Fruit fly (Drosophila melanogaster): Measurements from ENCODE around the gene Ndc1.
A peak's percentile ranks its signal among the peaks of the same experiment; 100 is the strongest.

Gene Ndc1

dm6 chr3R:23939921-23940839 lies 16.0 kb downstream of the Ndc1 start (continued):
- TF ChIP-seq Mrtf (GFP tag; IDR thresholded peaks at IDR 0.05): peak; percentile 43; the same call in 1 of the 3 replicates
- TF ChIP-seq CG4707 (GFP tag; optimal IDR thresholded peaks at IDR 0.05): peak; percentile 87
- peak; percentile 87; the same call in 3 of the 4 replicates for TF ChIP-seq chinmo (GFP tag; IDR thresholded peaks at IDR 0.05; ENCODE audit: partially characterized antibody)
- peak; percentile 76 for TF ChIP-seq CG31365 (tag; optimal IDR thresholded peaks at IDR 0.05)
- no peak for TF ChIP-seq yki (optimal IDR thresholded peaks at IDR 0.05)
- peak; percentile 19; the same call in 1 of the 2 replicates for TF ChIP-seq CG3847 (GFP tag; IDR thresholded peaks at IDR 0.05)
- TF ChIP-seq hth (optimal IDR thresholded peaks at IDR 0.05): no peak
- no peak for TF ChIP-seq ab (GFP tag; optimal IDR thresholded peaks at IDR 0.05)
- TF ChIP-seq CG34376 (GFP tag; optimal IDR thresholded peaks at IDR 0.05): peak; percentile 72
- peak in 1 of 3 experiments; percentile 82 for TF ChIP-seq lola (GFP tag; optimal IDR thresholded peaks at IDR 0.05)
- peak; percentile 62; the same call in 1 of the 3 replicates for TF ChIP-seq C15 (GFP tag; IDR thresholded peaks at IDR 0.05)
- peak; percentile 95 for TF ChIP-seq CG1233 (GFP tag; optimal IDR thresholded peaks at IDR 0.05)
- TF ChIP-seq kay (GFP tag; optimal IDR thresholded peaks at IDR 0.05): peak; percentile 59
- peak; percentile 76 for TF ChIP-seq bcd (GFP tag; optimal IDR thresholded peaks at IDR 0.05)
- peak; percentile 39 to 40 for TF ChIP-seq Hr51 (GFP tag; optimal IDR thresholded peaks at IDR 0.05)
- peak; percentile 83 for TF ChIP-seq CG18599 (GFP tag; optimal IDR thresholded peaks at IDR 0.05)
- TF ChIP-seq CG10147 (GFP tag; optimal IDR thresholded peaks at IDR 0.05): peak; percentile 28
- TF ChIP-seq Dref (GFP tag; IDR thresholded peaks at IDR 0.05): no peak
- peak; percentile 77 for TF ChIP-seq CG11504 (tag; optimal IDR thresholded peaks at IDR 0.05)
- TF ChIP-seq emc (GFP tag; optimal IDR thresholded peaks at IDR 0.05): no peak
- no peak for TF ChIP-seq hb (GFP tag; IDR thresholded peaks at IDR 0.05; ENCODE audit: partially characterized antibody)
- TF ChIP-seq CG6689 (GFP tag; IDR thresholded peaks at IDR 0.05): peak; percentile 64
- TF ChIP-seq CG1602 (GFP tag; optimal IDR thresholded peaks at IDR 0.05): peak; percentile 84
- TF ChIP-seq oc (tag; optimal IDR thresholded peaks at IDR 0.05): peak; percentile 93
- TF ChIP-seq nerfin-1 (tag; optimal IDR thresholded peaks at IDR 0.05): peak; percentile 82
- peak; percentile 91 for TF ChIP-seq mirr (GFP tag; optimal IDR thresholded peaks at IDR 0.05)
- TF ChIP-seq Sry-β (GFP tag; optimal IDR thresholded peaks at IDR 0.05): peak; percentile 64
- peak; percentile 67 for TF ChIP-seq Hsf (GFP tag; optimal IDR thresholded peaks at IDR 0.05)
- peak in 1 of 2 experiments; percentile 75 for TF ChIP-seq eve (GFP tag; optimal IDR thresholded peaks at IDR 0.05)
- peak; percentile 61 for TF ChIP-seq scrt (GFP tag; optimal IDR thresholded peaks at IDR 0.05)
- TF ChIP-seq CG15269 (tag; optimal IDR thresholded peaks at IDR 0.05): peak; percentile 64
- no peak for TF ChIP-seq shn (GFP tag; optimal IDR thresholded peaks at IDR 0.05)
- no peak for TF ChIP-seq CG13287 (GFP tag; IDR thresholded peaks at IDR 0.05; ENCODE audit: partially characterized antibody)
- TF ChIP-seq tna (GFP tag; IDR thresholded peaks at IDR 0.05; ENCODE audit: partially characterized antibody): no peak
- peak; percentile 20 for TF ChIP-seq HLH54F (GFP tag; optimal IDR thresholded peaks at IDR 0.05)
- TF ChIP-seq Sry-δ (GFP tag; optimal IDR thresholded peaks at IDR 0.05): no peak
- peak; percentile 68 for TF ChIP-seq Six4 (GFP tag; optimal IDR thresholded peaks at IDR 0.05)
- TF ChIP-seq Asciz (GFP tag; optimal IDR thresholded peaks at IDR 0.05): peak; percentile 97
- peak; percentile 89 for TF ChIP-seq HLHmδ (GFP tag; optimal IDR thresholded peaks at IDR 0.05)
- TF ChIP-seq CG14667 (GFP tag; IDR thresholded peaks at IDR 0.05): no peak; the same call in 1 of the 2 replicates
- peak; percentile 63 for TF ChIP-seq CG12391 (tag; optimal IDR thresholded peaks at IDR 0.05)
- peak; percentile 45 for TF ChIP-seq trem (tag; optimal IDR thresholded peaks at IDR 0.05)
- TF ChIP-seq pan (optimal IDR thresholded peaks at IDR 0.05): no peak
- peak in 1 of 2 experiments; percentile 82 for TF ChIP-seq pan (GFP tag; optimal IDR thresholded peaks at IDR 0.05 in 1 of 2, IDR thresholded peaks at IDR 0.05 in 1 of 2)
- TF ChIP-seq CG11695 (GFP tag; IDR thresholded peaks at IDR 0.05): peak; percentile 85
- peak; percentile 72 for TF ChIP-seq Side (GFP tag; optimal IDR thresholded peaks at IDR 0.05)
- no peak for TF ChIP-seq Doc2 (GFP tag; IDR thresholded peaks at IDR 0.05)
- peak; percentile 15 for TF ChIP-seq dm (GFP tag; optimal IDR thresholded peaks at IDR 0.05)
